Fruit fly (Drosophila melanogaster) whole organism, embryonic: ENCODE data around the gene Gclm.

ENCODE experiments used
- Ada2b ChIP-seq: fragments of 200-800 bp; sonication (Bioruptor generic); IDR thresholded peaks from 2 replicates; pipeline ENCODE4 v1.3.6; 2022; ENCODE audit warnings: missing biosample characterization, missing genetic modification characterization
- Atf-2 ChIP-seq: fragments of 200-800 bp; sonication (Bioruptor generic); optimal IDR thresholded peaks from 2 replicates; lab custom pipeline; 2016; ENCODE audit warnings: missing biosample characterization, missing genetic modification characterization
- B-H1 ChIP-seq: fragments of 200-800 bp; sonication (Bioruptor generic); IDR thresholded peaks from 3 replicates; pipeline ENCODE4 v1.3.6; 2022; ENCODE audit warnings: missing biosample characterization, missing genetic modification characterization
- B-H2 ChIP-seq: fragments of 200-800 bp; sonication (Bioruptor generic); optimal IDR thresholded peaks from 2 replicates; lab custom pipeline; 2018; ENCODE audit warnings: missing biosample characterization, mild to moderate bottlenecking, missing genetic modification characterization
- CG10147 ChIP-seq: fragments of 200-800 bp; sonication (Bioruptor generic); optimal IDR thresholded peaks from 2 replicates; lab custom pipeline; 2019; ENCODE audit warnings: missing biosample characterization, mild to moderate bottlenecking, missing genetic modification characterization, moderate library complexity
- CG10654 ChIP-seq: fragments of 200-800 bp; sonication (Bioruptor generic); optimal IDR thresholded peaks from 2 replicates; lab custom pipeline; 2016; ENCODE audit warnings: missing biosample characterization, missing genetic modification characterization
- CG11723 ChIP-seq: fragments of 200-800 bp; sonication (Bioruptor generic); optimal IDR thresholded peaks from 2 replicates; lab custom pipeline; 2017; ENCODE audit warnings: missing biosample characterization, mild to moderate bottlenecking, missing genetic modification characterization
- CG12236 ChIP-seq: fragments of 200-800 bp; sonication (Bioruptor generic); optimal IDR thresholded peaks from 2 replicates; lab custom pipeline; 2016; ENCODE audit warnings: missing biosample characterization, missing genetic modification characterization
- CG13123 ChIP-seq: fragments of 200-800 bp; sonication (Bioruptor generic); optimal IDR thresholded peaks from 2 replicates; lab custom pipeline; 2016; ENCODE audit warnings: missing biosample characterization, missing genetic modification characterization
- CG13624 ChIP-seq: fragments of 200-800 bp; sonication (Bioruptor generic); optimal IDR thresholded peaks from 2 replicates; lab custom pipeline; 2016; ENCODE audit warnings: missing biosample characterization, missing genetic modification characterization
- CG14441 ChIP-seq: fragments of 200-800 bp; sonication (Bioruptor generic); IDR thresholded peaks from 2 replicates; pipeline ENCODE4 v1.3.6; 2022; ENCODE audit warnings: missing biosample characterization, missing genetic modification characterization
- CG18619 ChIP-seq: fragments of 200-800 bp; sonication (Bioruptor generic); optimal IDR thresholded peaks from 3 replicates; lab custom pipeline; 2017; ENCODE audit warnings: missing biosample characterization, mild to moderate bottlenecking, missing genetic modification characterization
- CG18764 ChIP-seq: fragments of 200-800 bp; sonication (Bioruptor generic); optimal IDR thresholded peaks from 3 replicates; lab custom pipeline; 2016; ENCODE audit warnings: missing biosample characterization, missing genetic modification characterization
- CG2120 ChIP-seq: fragments of 200-800 bp; sonication (Bioruptor generic); optimal IDR thresholded peaks from 3 replicates; lab custom pipeline; 2016; ENCODE audit warnings: missing biosample characterization, missing genetic modification characterization
- CG2712 ChIP-seq: fragments of 200-800 bp; optimal IDR thresholded peaks from 3 replicates; lab custom pipeline; 2019; ENCODE audit warnings: missing biosample characterization, mild to moderate bottlenecking, missing genetic modification characterization, moderate library complexity
- CG2889 ChIP-seq: fragments of 200-800 bp; sonication (Bioruptor generic); IDR thresholded peaks from 3 replicates; pipeline ENCODE4 v1.3.6; 2022; ENCODE audit warnings: missing biosample characterization, missing genetic modification characterization
- CG30403 ChIP-seq: fragments of 200-800 bp; sonication (Bioruptor generic); optimal IDR thresholded peaks from 3 replicates; lab custom pipeline; 2016; ENCODE audit warnings: missing biosample characterization, missing genetic modification characterization
- CG3163 ChIP-seq: fragments of 200-800 bp; sonication (Bioruptor generic); optimal IDR thresholded peaks from 3 replicates; lab custom pipeline; 2016; ENCODE audit warnings: missing biosample characterization, missing genetic modification characterization
- CG3726 ChIP-seq: fragments of 200-800 bp; sonication (Bioruptor generic); IDR thresholded peaks from 3 replicates; pipeline ENCODE4, ENCODE4 v1.3.6; 2022; ENCODE audit warnings: missing biosample characterization, missing genetic modification characterization
- CG5953 ChIP-seq: fragments of 200-800 bp; sonication (Bioruptor generic); IDR thresholded peaks from 2 replicates; pipeline ENCODE4 v1.3.6; 2022; ENCODE audit warnings: missing biosample characterization, missing genetic modification characterization
- CG6689 ChIP-seq: fragments of 200-800 bp; sonication (Bioruptor generic); IDR thresholded peaks from 2 replicates; pipeline ENCODE4 v1.3.6; 2022; ENCODE audit warnings: missing biosample characterization, missing genetic modification characterization
- CG7963 ChIP-seq: fragments of 200-800 bp; sonication (Bioruptor generic); IDR thresholded peaks from 3 replicates; pipeline ENCODE4 v1.3.6; 2022; ENCODE audit warnings: missing biosample characterization, missing genetic modification characterization; ENCODE audit not compliant: partially characterized antibody
- CG8290 ChIP-seq, 3 experiments: fragments of 200-800 bp; sonication (Bioruptor generic); optimal IDR thresholded peaks; 2 replicates each; lab custom pipeline; 2016 to 2019; ENCODE audit warnings: missing biosample characterization in 3 of 3, missing genetic modification characterization in 3 of 3, mild to moderate bottlenecking in 2 of 3, moderate library complexity in 1 of 3
- CG8388 ChIP-seq: fragments of 200-800 bp; sonication (Bioruptor generic); optimal IDR thresholded peaks from 2 replicates; lab custom pipeline; 2019; ENCODE audit warnings: missing biosample characterization, mild to moderate bottlenecking, missing genetic modification characterization, moderate library complexity
- CG9797 ChIP-seq: fragments of 200-800 bp; sonication (Bioruptor generic); optimal IDR thresholded peaks from 3 replicates; lab custom pipeline; 2018; ENCODE audit warnings: missing biosample characterization, mild to moderate bottlenecking, missing genetic modification characterization
- Dfd ChIP-seq, 2 experiments: fragments of >200 bp; optimal IDR thresholded peaks; 2 replicates each; lab custom pipeline; 2017; ENCODE audit warnings: missing biosample characterization in 2 of 2, missing genetic modification characterization in 2 of 2
- Dp ChIP-seq: fragments of 200-800 bp; sonication (Bioruptor generic); optimal IDR thresholded peaks from 2 replicates; lab custom pipeline; 2018; ENCODE audit warnings: missing biosample characterization, mild to moderate bottlenecking, missing genetic modification characterization, moderate library complexity
- Eip74EF ChIP-seq, 2 experiments: fragments of 200-800 bp in 1 of 2; fragments of >200 bp in 1 of 2; sonication (Bioruptor generic) in 1 of 2; optimal IDR thresholded peaks; 2 replicates each; lab custom pipeline; 2017 to 2019; ENCODE audit warnings: missing biosample characterization in 2 of 2, missing genetic modification characterization in 2 of 2, mild to moderate bottlenecking in 1 of 2, moderate library complexity in 1 of 2
- HHEX ChIP-seq: fragments of 200-800 bp; sonication (Bioruptor generic); optimal IDR thresholded peaks from 3 replicates; lab custom pipeline; 2017; ENCODE audit warnings: missing biosample characterization, mild to moderate bottlenecking, missing genetic modification characterization, missing genetic modification reagents
- HmgZ ChIP-seq: fragments of 200-800 bp; sonication (Bioruptor generic); optimal IDR thresholded peaks from 2 replicates; lab custom pipeline; 2018; ENCODE audit warnings: missing biosample characterization, mild to moderate bottlenecking, missing genetic modification characterization
- Sox102F ChIP-seq: fragments of 200-800 bp; sonication (Bioruptor generic); optimal IDR thresholded peaks from 2 replicates; lab custom pipeline; 2018; ENCODE audit warnings: missing biosample characterization, mild to moderate bottlenecking, missing genetic modification characterization, moderate library complexity
- Tbp ChIP-seq: fragments of >200 bp; optimal IDR thresholded peaks from 2 replicates; lab custom pipeline; 2018; ENCODE audit warnings: missing biosample characterization, missing genetic modification characterization
- aop ChIP-seq: fragments of 200-800 bp; sonication (Bioruptor generic); IDR thresholded peaks from 2 replicates; pipeline ENCODE4 v1.3.6; 2022; ENCODE audit warnings: missing biosample characterization, missing genetic modification characterization
- en ChIP-seq: fragments of 200-800 bp; sonication (Bioruptor generic); optimal IDR thresholded peaks from 2 replicates; lab custom pipeline; 2016; ENCODE audit warnings: missing biosample characterization, missing genetic modification characterization
- fd96Cb ChIP-seq: fragments of 200-800 bp; sonication (Bioruptor generic); optimal IDR thresholded peaks from 2 replicates; lab custom pipeline; 2018; ENCODE audit warnings: missing biosample characterization, mild to moderate bottlenecking, missing genetic modification characterization, moderate library complexity
- fru ChIP-seq: fragments of >200 bp; optimal IDR thresholded peaks from 2 replicates; lab custom pipeline; 2017
- grn ChIP-seq: fragments of 200-800 bp; sonication (Bioruptor generic); optimal IDR thresholded peaks from 3 replicates; lab custom pipeline; 2017; ENCODE audit warnings: missing biosample characterization, missing genetic modification characterization
- gro ChIP-seq: fragments of 200-800 bp; sonication (Bioruptor generic); optimal IDR thresholded peaks from 2 replicates; lab custom pipeline; 2016; ENCODE audit warnings: missing biosample characterization, missing genetic modification characterization
- mirr ChIP-seq: fragments of 200-800 bp; sonication (Bioruptor generic); optimal IDR thresholded peaks from 3 replicates; lab custom pipeline; 2018; ENCODE audit warnings: missing biosample characterization, mild to moderate bottlenecking, missing genetic modification characterization
- pros ChIP-seq: fragments of 200-800 bp; sonication (Bioruptor generic); optimal IDR thresholded peaks from 3 replicates; lab custom pipeline; 2019; ENCODE audit warnings: missing biosample characterization, mild to moderate bottlenecking, missing genetic modification characterization, moderate library complexity
- pum ChIP-seq: fragments of 200-800 bp; sonication (Bioruptor generic); optimal IDR thresholded peaks from 2 replicates; lab custom pipeline; 2016; ENCODE audit warnings: missing biosample characterization, missing genetic modification characterization
- scrt ChIP-seq: fragments of 200-800 bp; sonication (Bioruptor generic); optimal IDR thresholded peaks from 2 replicates; lab custom pipeline; 2018; ENCODE audit warnings: missing biosample characterization, mild to moderate bottlenecking, missing genetic modification characterization, moderate library complexity
- so ChIP-seq: fragments of 200-800 bp; sonication (Bioruptor generic); IDR thresholded peaks from 3 replicates; pipeline ENCODE4 v1.3.6; 2022; ENCODE audit warnings: missing biosample characterization, missing genetic modification characterization
- stwl ChIP-seq: fragments of 200-800 bp; sonication (Bioruptor generic); optimal IDR thresholded peaks from 3 replicates; lab custom pipeline; 2018; ENCODE audit warnings: missing biosample characterization, mild to moderate bottlenecking, missing genetic modification characterization, moderate library complexity
- tgo ChIP-seq: fragments of 200-800 bp; sonication (Bioruptor generic); IDR thresholded peaks from 3 replicates; pipeline ENCODE4 v1.3.6; 2022; ENCODE audit warnings: missing biosample characterization, missing genetic modification characterization
- tll ChIP-seq, 2 experiments: fragments of 200-800 bp in 1 of 2; fragments of >200 bp in 1 of 2; sonication (Bioruptor generic) in 1 of 2; optimal IDR thresholded peaks; 2 replicates each; lab custom pipeline; 2017 to 2019; ENCODE audit warnings: missing biosample characterization in 2 of 2, missing genetic modification characterization in 2 of 2, mild to moderate bottlenecking in 1 of 2, moderate library complexity in 1 of 2
- trem ChIP-seq: fragments of 200-800 bp; optimal IDR thresholded peaks from 3 replicates; lab custom pipeline; 2019; ENCODE audit warnings: missing biosample characterization, mild to moderate bottlenecking, missing genetic modification characterization, moderate library complexity
- ttk ChIP-seq: fragments of 200-800 bp; sonication (Bioruptor generic); IDR thresholded peaks from 2 replicates; pipeline ENCODE4 v2.1.2; 2022; ENCODE audit warnings: missing biosample characterization, missing genetic modification characterization
- vvl ChIP-seq: fragments of 200-800 bp; sonication (Bioruptor generic); IDR thresholded peaks from 2 replicates; pipeline ENCODE4 v1.3.6; 2022; ENCODE audit warnings: missing biosample characterization, missing genetic modification characterization
- wek ChIP-seq: fragments of 200-800 bp; sonication (Bioruptor generic); optimal IDR thresholded peaks from 3 replicates; lab custom pipeline; 2018; ENCODE audit warnings: missing biosample characterization, mild to moderate bottlenecking, missing genetic modification characterization, moderate library complexity
- wor ChIP-seq: fragments of 200-800 bp; sonication (Bioruptor generic); IDR thresholded peaks from 2 replicates; pipeline ENCODE4 v1.3.6; 2022; ENCODE audit warnings: missing biosample characterization, missing genetic modification characterization

Gene Gclm

DNA sequence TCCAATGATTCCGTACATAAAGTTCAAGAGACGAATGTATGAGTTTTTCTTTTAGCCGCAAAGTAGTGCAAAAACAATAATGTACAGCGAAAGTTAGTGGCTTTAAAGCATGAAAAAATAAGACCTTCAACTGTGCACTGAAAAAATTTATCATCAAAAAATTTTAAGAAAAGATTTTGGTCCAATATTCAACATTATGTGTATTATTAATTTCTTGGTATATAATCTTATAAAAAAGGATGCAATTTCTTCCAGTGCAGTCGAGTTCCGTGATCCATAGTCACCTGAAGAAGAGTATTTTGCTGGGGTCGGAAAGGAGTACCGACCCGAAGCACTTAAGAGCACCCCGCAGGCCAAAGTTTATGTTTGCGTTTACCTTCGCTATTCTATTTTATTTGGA lies 17.7 kb downstream of the Gclm start (continued):
- no peak for TF ChIP-seq aop (GFP tag; lab: Robert Waterston, UW)
- TF ChIP-seq stwl (tag; lab: Kevin White, UChicago), result no peak
- no peak for TF ChIP-seq CG18764 (GFP tag; lab: Kevin White, UChicago)
- no peak for TF ChIP-seq Tbp (GFP tag; lab: Kevin White, UChicago)
- TF ChIP-seq wor (GFP tag; lab: Robert Waterston, UW), result 0 out of 2 replicates have a peak, but pooled peaks have one; percentile 34
- peak; percentile 24 for TF ChIP-seq CG2120 (GFP tag; lab: Kevin White, UChicago)
- TF ChIP-seq CG10147 (GFP tag; lab: Kevin White, UChicago), result no peak
- no peak for TF ChIP-seq fru (lab: Kevin White, UChicago)
- no peak for TF ChIP-seq en
- no peak for TF ChIP-seq CG10654 (GFP tag; lab: Kevin White, UChicago)
- TF ChIP-seq CG18619, result no peak
- no peak for TF ChIP-seq Ada2b (GFP tag; lab: Robert Waterston, UW)
- no peak for TF ChIP-seq Dfd (GFP tag; optimal IDR thresholded peaks at IDR 0.05; lab: Kevin White, UChicago)
- peak; percentile 27; the same call in 1 of the 3 replicates for TF ChIP-seq tgo (GFP tag; lab: Robert Waterston, UW)
- TF ChIP-seq HmgZ, result no peak
- no peak for TF ChIP-seq grn (GFP tag; lab: Kevin White, UChicago)
- TF ChIP-seq CG14441, result no peak; the same call in 1 of the 2 replicates
- no peak for TF ChIP-seq Dp (GFP tag; lab: Kevin White, UChicago)
- TF ChIP-seq so (GFP tag; lab: Robert Waterston, UW), result no peak
- TF ChIP-seq CG30403 (GFP tag; lab: Kevin White, UChicago), result peak; percentile 48
- TF ChIP-seq CG2889 (GFP tag; lab: Robert Waterston, UW), result 0 out of 3 replicates have a peak, but pooled peaks have one; percentile 29
- no peak for TF ChIP-seq CG8388 (GFP tag; lab: Kevin White, UChicago)
- no peak for TF ChIP-seq trem (tag; lab: Kevin White, UChicago)
- TF ChIP-seq HHEX (GFP tag; lab: Kevin White, UChicago), result peak; percentile 22
- peak; percentile 28; the same call in 1 of the 2 replicates for TF ChIP-seq vvl (GFP tag; lab: Robert Waterston, UW)
- no peak for TF ChIP-seq scrt (GFP tag; lab: Kevin White, UChicago)
- TF ChIP-seq CG13624, result no peak
- no peak for TF ChIP-seq Atf-2 (GFP tag; lab: Kevin White, UChicago)
- peak; percentile 1 for TF ChIP-seq CG2712 (tag; lab: Kevin White, UChicago)
- no peak for TF ChIP-seq CG3163 (GFP tag; lab: Kevin White, UChicago)
- no peak for TF ChIP-seq gro (GFP tag; lab: Kevin White, UChicago)
- no peak for TF ChIP-seq CG5953 (GFP tag; lab: Robert Waterston, UW)
- peak; percentile 4 for TF ChIP-seq CG13123 (GFP tag; lab: Kevin White, UChicago)
- TF ChIP-seq tll (GFP tag; optimal IDR thresholded peaks at IDR 0.05; lab: Kevin White, UChicago), result no peak
- TF ChIP-seq Eip74EF (GFP tag; optimal IDR thresholded peaks at IDR 0.05; lab: Kevin White, UChicago), result no peak
- TF ChIP-seq CG3726 (GFP tag; lab: Robert Waterston, UW), result no peak
- no peak for TF ChIP-seq CG9797 (GFP tag; lab: Kevin White, UChicago)
- TF ChIP-seq wek, result no peak
- peak; percentile 8 for TF ChIP-seq pum (GFP tag; lab: Kevin White, UChicago)
- no peak for TF ChIP-seq fd96Cb
- TF ChIP-seq CG12236 (GFP tag; lab: Kevin White, UChicago), result no peak
- TF ChIP-seq Sox102F (GFP tag; lab: Kevin White, UChicago), result peak; percentile 57
- TF ChIP-seq CG6689 (GFP tag; lab: Robert Waterston, UW), result peak; percentile 37
- no peak for TF ChIP-seq pros (GFP tag; lab: Kevin White, UChicago)
- TF ChIP-seq ttk (GFP tag; lab: Robert Waterston, UW), result peak; percentile 54; the same call in 1 of the 2 replicates
- TF ChIP-seq CG8290 (GFP tag; optimal IDR thresholded peaks at IDR 0.05; lab: Kevin White, UChicago), result no peak
- TF ChIP-seq CG8290 (tag; optimal IDR thresholded peaks at IDR 0.05; lab: Kevin White, UChicago), result no peak
- peak; percentile 29; the same call in 1 of the 3 replicates for TF ChIP-seq B-H1 (GFP tag; lab: Robert Waterston, UW)
- no peak for TF ChIP-seq B-H2
- TF ChIP-seq CG7963 (GFP tag; lab: Robert Waterston, UW), result no peak
- TF ChIP-seq mirr (GFP tag; lab: Kevin White, UChicago), result no peak
- TF ChIP-seq CG11723 (GFP tag; lab: Kevin White, UChicago), result no peak
